Worm (Caenorhabditis elegans): ENCODE data around the gene F44B9.2.

Gene F44B9.2

DNA sequence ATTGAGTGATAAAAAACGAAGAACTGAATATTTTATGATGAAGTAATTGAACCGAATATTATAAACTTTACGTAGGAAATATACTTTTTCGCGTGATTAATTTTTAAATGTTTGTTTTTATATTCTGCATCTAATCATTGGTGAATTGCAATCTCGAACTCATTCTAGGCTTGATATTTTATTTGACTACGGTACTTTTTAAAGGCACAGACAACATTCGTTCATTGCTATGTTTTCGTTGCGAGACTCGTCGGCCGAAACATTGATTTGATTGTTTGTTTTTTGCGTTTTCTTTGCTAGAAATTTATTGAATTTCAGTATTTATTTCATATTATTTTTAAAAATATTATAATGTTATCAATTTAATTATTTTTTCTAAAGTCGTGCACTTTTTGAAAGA, 44.5 kb upstream of the F44B9.2 start, which contains the start of gene C06G4.4:
Gene C06G4.4, minus strand, starts transcription at position 36 of the 400 bp plus-strand sequence.
- TF ChIP-seq elt-1 (tag; optimal IDR thresholded peaks at IDR 0.05) (no peak), unc-62 (GFP tag; optimal IDR thresholded peaks at IDR 0.05) (no peak)

DNA sequence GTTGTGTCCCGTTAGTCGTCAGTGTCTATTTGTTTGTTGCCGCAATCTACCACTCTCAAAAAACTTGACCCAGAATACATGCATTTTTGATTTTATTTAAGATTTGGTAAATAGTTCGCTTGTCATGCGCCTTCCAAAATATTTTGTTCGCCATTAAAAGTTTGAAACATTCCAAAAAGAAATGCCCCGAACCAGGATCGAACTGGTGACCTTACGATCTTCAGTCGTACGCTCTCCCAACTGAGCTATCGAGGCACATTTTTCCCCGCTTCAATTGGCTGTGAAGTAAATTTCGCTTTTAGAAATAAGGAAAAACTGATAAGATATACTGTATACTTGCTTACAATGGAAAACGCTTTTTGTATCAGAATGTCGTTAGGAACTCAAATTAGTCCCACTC, 44.0 kb upstream of the F44B9.2 start:
- TF ChIP-seq nhr-21 (tag; optimal IDR thresholded peaks at IDR 0.05) (peak; percentile 26), nhr-23 (tag; optimal IDR thresholded peaks at IDR 0.05) (no peak), lin-39 (tag; optimal IDR thresholded peaks at IDR 0.05) (no peak), skn-1 (tag; optimal IDR thresholded peaks at IDR 0.05) (no peak)

DNA sequence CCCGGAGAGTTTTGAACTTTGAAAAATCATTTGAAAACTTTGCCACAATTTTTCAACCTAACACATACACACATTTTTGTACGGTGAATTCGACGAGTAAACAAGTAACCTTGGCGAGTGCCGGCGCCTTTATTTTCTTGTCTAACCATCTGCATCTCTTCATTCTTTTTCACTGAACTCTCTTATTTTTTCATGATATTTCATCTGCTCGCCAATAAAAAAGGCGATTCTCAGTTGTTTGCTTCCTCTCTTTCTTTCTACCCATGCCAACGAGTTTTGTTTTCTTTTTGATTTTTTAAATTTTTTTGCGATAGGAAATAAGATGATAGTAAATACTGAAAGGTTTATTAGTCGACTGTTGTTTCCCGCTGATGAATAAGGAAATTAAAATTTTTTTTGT, 43.5 kb upstream of the F44B9.2 start:
- TF ChIP-seq lsy-2 (tag; optimal IDR thresholded peaks at IDR 0.05) (peak in 1 of 2 experiments; percentile 64), nhr-25 (tag; optimal IDR thresholded peaks at IDR 0.05) (peak; percentile 66), zag-1 (tag; optimal IDR thresholded peaks at IDR 0.05) (no peak), ztf-4 (tag; optimal IDR thresholded peaks at IDR 0.05) (peak; percentile 30), blmp-1 (tag; optimal IDR thresholded peaks at IDR 0.05; ENCODE audit: insufficient read depth) (peak; percentile 9), lin-13 (GFP tag; optimal IDR thresholded peaks at IDR 0.05) (peak; percentile 33), C34F6.9 (tag; optimal IDR thresholded peaks at IDR 0.05) (peak; percentile 65), mdl-1 (tag; optimal IDR thresholded peaks at IDR 0.05) (peak in 1 of 2 experiments; percentile 2), fos-1 (tag; optimal IDR thresholded peaks at IDR 0.05) (peak; percentile 20), gmeb-1 (tag; optimal IDR thresholded peaks at IDR 0.05) (peak; percentile 32), nhr-6 (tag; optimal IDR thresholded peaks at IDR 0.05) (no peak), alr-1 (tag; optimal IDR thresholded peaks at IDR 0.05) (no peak), ceh-82 (tag; optimal IDR thresholded peaks at IDR 0.05) (no peak), sma-9 (GFP tag; optimal IDR thresholded peaks at IDR 0.05) (peak; percentile 42), sma-9 (tag; optimal IDR thresholded peaks at IDR 0.05) (no peak), mab-5 (tag; optimal IDR thresholded peaks at IDR 0.05) (peak; percentile 14), sma-3 (GFP tag; optimal IDR thresholded peaks at IDR 0.05) (peak; percentile 84), lin-11 (tag; optimal IDR thresholded peaks at IDR 0.05) (no peak), unc-55 (GFP tag; optimal IDR thresholded peaks at IDR 0.05) (peak; percentile 43), lin-39 (tag; optimal IDR thresholded peaks at IDR 0.05) (no peak), nhr-129 (tag; optimal IDR thresholded peaks at IDR 0.05) (peak; percentile 54), ama-1 (optimal IDR thresholded peaks at IDR 0.05) (no peak), F13H6.1 (tag; optimal IDR thresholded peaks at IDR 0.05) (peak; percentile 70), nhr-10 (tag; optimal IDR thresholded peaks at IDR 0.05) (no peak), crh-2 (tag; optimal IDR thresholded peaks at IDR 0.05) (peak; percentile 73)

DNA sequence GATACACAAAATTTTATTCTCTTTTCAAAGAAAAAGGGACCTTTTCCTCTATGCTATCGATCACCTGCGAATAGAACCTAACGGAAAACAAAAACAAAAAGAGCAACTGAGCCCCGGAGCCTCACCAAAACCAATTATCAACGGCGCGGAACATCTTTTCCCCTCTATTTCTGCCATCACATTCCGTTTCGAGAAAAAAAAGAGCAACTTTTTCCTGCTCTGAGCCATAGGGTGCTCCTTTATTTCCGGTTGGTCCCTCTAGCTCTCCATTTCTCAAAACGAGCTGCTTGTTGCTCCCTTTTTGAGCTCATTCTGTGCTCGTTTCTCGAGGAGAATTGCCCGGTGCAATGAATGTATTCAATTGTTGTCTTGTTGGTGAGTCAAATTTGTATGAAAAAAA, 42.6 kb upstream of the F44B9.2 start, which contains the start of gene clp-1:
Gene clp-1, plus strand, starts transcription at position 301 of the 400 bp plus-strand sequence.
- no peak for TF ChIP-seq snpc-4 (tag; optimal IDR thresholded peaks at IDR 0.05)
- no peak for TF ChIP-seq lsy-2 (tag; optimal IDR thresholded peaks at IDR 0.05)
- no peak for TF ChIP-seq elt-3 (tag; optimal IDR thresholded peaks at IDR 0.05)
- TF ChIP-seq C34F6.9 (tag; optimal IDR thresholded peaks at IDR 0.05), result no peak
- no peak for TF ChIP-seq nhr-237 (tag; optimal IDR thresholded peaks at IDR 0.05)
- TF ChIP-seq ztf-11 (tag; optimal IDR thresholded peaks at IDR 0.05), result no peak
- TF ChIP-seq nhr-129 (tag; optimal IDR thresholded peaks at IDR 0.05), result no peak
- TF ChIP-seq ceh-82 (tag; optimal IDR thresholded peaks at IDR 0.05), result no peak
- TF ChIP-seq sma-9 (GFP tag; optimal IDR thresholded peaks at IDR 0.05), result no peak
- no peak for TF ChIP-seq sma-9 (tag; optimal IDR thresholded peaks at IDR 0.05)
- no peak for TF ChIP-seq fos-1 (tag; optimal IDR thresholded peaks at IDR 0.05)
- TF ChIP-seq nhr-11 (tag; optimal IDR thresholded peaks at IDR 0.05), result no peak
- no peak for TF ChIP-seq egl-27 (tag; optimal IDR thresholded peaks at IDR 0.05)

DNA sequence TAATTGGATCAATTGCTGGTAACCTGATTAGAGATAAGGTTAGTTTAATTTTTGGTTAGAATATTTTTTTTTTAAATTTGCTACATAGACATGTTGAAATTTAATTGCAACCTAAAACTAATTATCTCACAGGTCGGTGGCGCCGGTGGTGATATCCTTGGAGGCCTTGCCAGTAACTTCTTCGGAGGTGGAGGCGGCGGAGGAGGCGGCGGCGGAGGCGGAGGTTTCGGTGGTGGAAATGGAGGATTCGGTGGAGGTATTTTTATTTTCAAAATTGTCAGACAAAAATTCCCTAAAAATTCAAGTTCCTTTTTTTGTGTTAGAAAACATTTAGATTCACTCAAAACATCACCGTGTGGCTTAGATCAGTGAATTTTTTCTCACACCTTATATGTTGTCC, 41.0 kb upstream of the F44B9.2 start:
- TF ChIP-seq ztf-1 (GFP tag; conservative IDR thresholded peaks at IDR 0.05) (no peak), snpc-4 (tag; optimal IDR thresholded peaks at IDR 0.05) (no peak), R02D3.7 (tag; optimal IDR thresholded peaks at IDR 0.05) (no peak), sem-4 (tag; optimal IDR thresholded peaks at IDR 0.05) (no peak), lin-13 (GFP tag; optimal IDR thresholded peaks at IDR 0.05) (no peak), fos-1 (tag; optimal IDR thresholded peaks at IDR 0.05) (no peak), nhr-6 (tag; optimal IDR thresholded peaks at IDR 0.05) (no peak), nhr-237 (tag; optimal IDR thresholded peaks at IDR 0.05) (no peak), mab-5 (tag; optimal IDR thresholded peaks at IDR 0.05) (no peak), elt-3 (tag; optimal IDR thresholded peaks at IDR 0.05) (no peak), nhr-23 (tag; optimal IDR thresholded peaks at IDR 0.05) (no peak), ama-1 (optimal IDR thresholded peaks at IDR 0.05) (no peak)

All from whole organism, L2 larva.